Worm (Caenorhabditis elegans) whole organism, L2 larva: ENCODE measurements around the gene atg-13.

Source experiments
- C34F6.9 ChIP-seq: fragments of 150-350 bp; optimal IDR thresholded peaks from 2 replicates; lab custom pipeline; 2014; ENCODE audit warnings: missing biosample characterization, missing genetic modification characterization
- R02D3.7 ChIP-seq: fragments of 150-350 bp; optimal IDR thresholded peaks from 2 replicates; lab custom pipeline; 2014; ENCODE audit warnings: missing biosample characterization, missing genetic modification characterization
- alr-1 ChIP-seq: fragments of 150-350 bp; optimal IDR thresholded peaks from 2 replicates; lab custom pipeline; 2014; ENCODE audit warnings: missing biosample characterization, missing genetic modification characterization
- aly-2 ChIP-seq: fragments of 150-350 bp; optimal IDR thresholded peaks from 2 replicates; lab custom pipeline; 2014; ENCODE audit warnings: missing biosample characterization, missing genetic modification characterization
- ama-1 ChIP-seq: fragments of 150-350 bp; optimal IDR thresholded peaks from 2 replicates; lab custom pipeline; 2018; ENCODE audit warnings: inconsistent platforms
- blmp-1 ChIP-seq: sonication (generic microtip); optimal IDR thresholded peaks from 2 replicates; lab custom pipeline; 2017; ENCODE audit warnings: missing genetic modification characterization, mild to moderate bottlenecking, missing compliant biosample characterization, antibody characterized with exemption, moderate library complexity; ENCODE audit not compliant: insufficient read depth
- ceh-82 ChIP-seq: fragments of 150-350 bp; optimal IDR thresholded peaks from 2 replicates; lab custom pipeline; 2014; ENCODE audit warnings: missing biosample characterization, missing genetic modification characterization
- crh-2 ChIP-seq: sonication (generic microtip); optimal IDR thresholded peaks from 2 replicates; lab custom pipeline; 2017; ENCODE audit warnings: missing biosample characterization, missing genetic modification characterization
- dmd-4 ChIP-seq: sonication (generic microtip); optimal IDR thresholded peaks from 2 replicates; lab custom pipeline; 2017; ENCODE audit warnings: missing biosample characterization, missing genetic modification characterization
- elt-3 ChIP-seq: sonication (generic microtip); optimal IDR thresholded peaks from 2 replicates; lab custom pipeline; 2017; ENCODE audit warnings: missing biosample characterization, missing genetic modification characterization
- fos-1 ChIP-seq: fragments of 150-350 bp; optimal IDR thresholded peaks from 2 replicates; lab custom pipeline; 2014; ENCODE audit warnings: missing biosample characterization, missing genetic modification characterization
- lin-11 ChIP-seq: fragments of 150-350 bp; sonication (generic microtip); optimal IDR thresholded peaks from 2 replicates; lab custom pipeline; 2014; ENCODE audit warnings: missing biosample characterization, missing genetic modification characterization, inconsistent platforms, mixed read lengths
- lsy-2 ChIP-seq, 2 experiments: fragments of 150-350 bp in 1 of 2; sonication (generic microtip) in 1 of 2; optimal IDR thresholded peaks; 2 replicates each; lab custom pipeline; 2014 to 2017; ENCODE audit warnings: missing biosample characterization in 2 of 2, missing genetic modification characterization in 2 of 2
- mab-5 ChIP-seq: fragments of 150-350 bp; optimal IDR thresholded peaks from 2 replicates; lab custom pipeline; 2014; ENCODE audit warnings: missing biosample characterization, missing genetic modification characterization
- mbf-1 ChIP-seq: sonication (generic microtip); optimal IDR thresholded peaks from 2 replicates; lab custom pipeline; 2017; ENCODE audit warnings: missing biosample characterization, missing genetic modification characterization
- mdl-1 ChIP-seq, 2 experiments: fragments of 150-350 bp in 1 of 2; sonication (generic microtip) in 1 of 2; optimal IDR thresholded peaks; 2 replicates each; lab custom pipeline; 2017; ENCODE audit warnings: missing biosample characterization in 2 of 2, missing genetic modification characterization in 2 of 2
- nhr-10 ChIP-seq: sonication (generic microtip); optimal IDR thresholded peaks from 2 replicates; lab custom pipeline; 2017; ENCODE audit warnings: missing biosample characterization, missing genetic modification characterization
- nhr-11 ChIP-seq: fragments of 150-350 bp; optimal IDR thresholded peaks from 2 replicates; lab custom pipeline; 2014; ENCODE audit warnings: missing biosample characterization, missing genetic modification characterization
- nhr-12 ChIP-seq: fragments of 150-350 bp; optimal IDR thresholded peaks from 2 replicates; lab custom pipeline; 2014; ENCODE audit warnings: missing biosample characterization, missing genetic modification characterization
- nhr-21 ChIP-seq: fragments of 150-350 bp; optimal IDR thresholded peaks from 2 replicates; lab custom pipeline; 2014; ENCODE audit warnings: missing biosample characterization, missing genetic modification characterization
- nhr-23 ChIP-seq: fragments of 150-350 bp; optimal IDR thresholded peaks from 2 replicates; lab custom pipeline; 2014; ENCODE audit warnings: missing biosample characterization, missing genetic modification reagents, missing genetic modification characterization
- nhr-237 ChIP-seq: fragments of 150-350 bp; optimal IDR thresholded peaks from 2 replicates; lab custom pipeline; 2014; ENCODE audit warnings: missing biosample characterization, missing genetic modification characterization
- nhr-6 ChIP-seq: fragments of 150-350 bp; optimal IDR thresholded peaks from 2 replicates; lab custom pipeline; 2014; ENCODE audit warnings: missing biosample characterization, missing genetic modification characterization
- nhr-77 ChIP-seq: fragments of 150-350 bp; optimal IDR thresholded peaks from 2 replicates; lab custom pipeline; 2014; ENCODE audit warnings: missing biosample characterization, missing genetic modification characterization
- peb-1 ChIP-seq: fragments of 150-350 bp; optimal IDR thresholded peaks from 2 replicates; lab custom pipeline; 2014; ENCODE audit warnings: missing biosample characterization, missing genetic modification characterization
- sem-4 ChIP-seq: fragments of 150-350 bp; optimal IDR thresholded peaks from 2 replicates; lab custom pipeline; 2014; ENCODE audit warnings: missing biosample characterization, missing genetic modification reagents, missing genetic modification characterization
- skn-1 ChIP-seq: sonication (generic microtip); optimal IDR thresholded peaks from 2 replicates; lab custom pipeline; 2017; ENCODE audit warnings: missing biosample characterization, missing genetic modification characterization
- sma-3 ChIP-seq: sonication (generic microtip); optimal IDR thresholded peaks from 2 replicates; lab custom pipeline; 2016; ENCODE audit warnings: missing genetic modification reagents, missing genetic modification characterization, missing compliant biosample characterization
- sma-9 ChIP-seq, 2 experiments: fragments of 150-350 bp in 1 of 2; sonication (generic microtip) in 1 of 2; optimal IDR thresholded peaks; 2 replicates each; lab custom pipeline; 2014 to 2016; ENCODE audit warnings: missing genetic modification characterization in 2 of 2, mild to moderate bottlenecking in 1 of 2, missing biosample characterization in 1 of 2, missing compliant biosample characterization in 1 of 2, missing genetic modification reagents in 1 of 2, moderate library complexity in 1 of 2
- unc-39 ChIP-seq: fragments of 150-350 bp; optimal IDR thresholded peaks from 2 replicates; lab custom pipeline; 2014; ENCODE audit warnings: missing biosample characterization, missing genetic modification characterization
- unc-55 ChIP-seq: fragments of 150-350 bp; sonication (generic microtip); optimal IDR thresholded peaks from 3 replicates; lab custom pipeline; 2014; ENCODE audit warnings: missing biosample characterization, missing genetic modification reagents, missing genetic modification characterization
- unc-62 ChIP-seq: fragments of 150-350 bp; optimal IDR thresholded peaks from 2 replicates; lab custom pipeline; 2014; ENCODE audit warnings: missing biosample characterization, missing genetic modification reagents, missing genetic modification characterization
- ztf-1 ChIP-seq: fragments of 200-800 bp; sonication (Bioruptor generic); conservative IDR thresholded peaks from 2 replicates; pipeline ENCODE4 v1.3.6; 2022; ENCODE audit warnings: missing genetic modification characterization, missing compliant biosample characterization
- ztf-11 ChIP-seq: sonication (generic microtip); optimal IDR thresholded peaks from 2 replicates; lab custom pipeline; 2017; ENCODE audit warnings: missing biosample characterization, missing genetic modification characterization
- ztf-4 ChIP-seq: fragments of 150-350 bp; optimal IDR thresholded peaks from 2 replicates; lab custom pipeline; 2014; ENCODE audit warnings: missing biosample characterization, missing genetic modification characterization

Gene atg-13

DNA sequence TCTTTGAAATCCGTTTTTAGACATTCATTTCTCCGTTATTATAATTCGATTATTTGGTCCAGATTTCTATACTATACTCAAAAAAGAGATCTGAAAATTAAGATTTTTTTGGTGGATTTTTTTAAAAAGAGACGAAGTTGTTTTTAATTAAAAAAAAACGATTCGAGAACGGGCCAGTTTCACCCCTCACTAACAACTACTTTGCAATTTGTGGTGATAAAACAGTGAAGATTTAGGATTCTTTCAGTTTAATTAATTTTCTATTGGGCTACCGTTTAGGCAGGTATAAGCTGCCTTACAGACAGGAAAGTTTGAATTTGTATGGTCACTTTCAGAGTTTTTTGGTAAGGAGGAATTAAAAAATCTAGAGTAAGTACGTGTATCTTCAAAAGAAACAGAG lies 43.1 kb upstream of the atg-13 start, which contains the start of gene unc-36:
Gene unc-36 (minus strand): TSS at position 101 of the 400 bp plus-strand sequence.
- TF ChIP-seq nhr-237 (tag; lab: Kevin White, UChicago) (no peak), ceh-82 (tag; lab: Kevin White, UChicago) (no peak), ama-1 (lab: Kevin White, UChicago) (no peak), ztf-1 (GFP tag; lab: Robert Waterston, UW) (no peak), nhr-6 (tag; lab: Kevin White, UChicago) (no peak), sma-9 (GFP tag; optimal IDR thresholded peaks at IDR 0.05; lab: Kevin White, UChicago) (no peak), sma-9 (tag; optimal IDR thresholded peaks at IDR 0.05; lab: Kevin White, UChicago) (no peak)

ce11 chrIII:8199060-8199459 lies 41.1 kb upstream of the atg-13 start:
- no peak for TF ChIP-seq unc-39 (tag; lab: Kevin White, UChicago)
- no peak for TF ChIP-seq lsy-2 (tag; optimal IDR thresholded peaks at IDR 0.05; lab: Kevin White, UChicago)
- TF ChIP-seq mbf-1: no peak
- TF ChIP-seq nhr-21 (tag; lab: Kevin White, UChicago): no peak
- no peak for TF ChIP-seq ztf-4 (tag; lab: Kevin White, UChicago)
- no peak for TF ChIP-seq fos-1 (tag; lab: Kevin White, UChicago)
- no peak for TF ChIP-seq nhr-11
- no peak for TF ChIP-seq dmd-4
- TF ChIP-seq crh-2 (tag; lab: Kevin White, UChicago): no peak
- TF ChIP-seq sma-3 (GFP tag; lab: Kevin White, UChicago): no peak
- TF ChIP-seq R02D3.7 (tag; lab: Kevin White, UChicago): no peak
- TF ChIP-seq unc-62 (GFP tag; lab: Kevin White, UChicago): no peak
- no peak for TF ChIP-seq nhr-237 (tag; lab: Kevin White, UChicago)
- TF ChIP-seq mab-5: no peak
- no peak for TF ChIP-seq ztf-1 (GFP tag; lab: Robert Waterston, UW)
- no peak for TF ChIP-seq lin-11 (tag; lab: Kevin White, UChicago)
- TF ChIP-seq sem-4: no peak

ce11 chrIII:8191695-8192094 lies 33.7 kb upstream of the atg-13 start, which contains the start of gene C50C3.1:
C50C3.1 (plus strand) TSS chrIII:8191995.
- TF ChIP-seq mab-5 (no peak), crh-2 (tag; lab: Kevin White, UChicago) (no peak), nhr-11 (no peak), elt-3 (tag; lab: Kevin White, UChicago) (no peak), fos-1 (tag; lab: Kevin White, UChicago) (no peak), sma-3 (GFP tag; lab: Kevin White, UChicago) (no peak), alr-1 (tag; lab: Kevin White, UChicago) (no peak), nhr-237 (tag; lab: Kevin White, UChicago) (no peak), nhr-23 (tag; lab: Kevin White, UChicago) (no peak), nhr-10 (tag; lab: Kevin White, UChicago) (no peak), lin-11 (tag; lab: Kevin White, UChicago) (no peak), nhr-77 (tag; lab: Kevin White, UChicago) (no peak), mdl-1 (tag; optimal IDR thresholded peaks at IDR 0.05; lab: Kevin White, UChicago) (no peak), unc-55 (GFP tag; lab: Kevin White, UChicago) (no peak), ztf-11 (tag; lab: Kevin White, UChicago) (no peak), ztf-4 (tag; lab: Kevin White, UChicago) (no peak), peb-1 (tag; lab: Kevin White, UChicago) (no peak)

DNA sequence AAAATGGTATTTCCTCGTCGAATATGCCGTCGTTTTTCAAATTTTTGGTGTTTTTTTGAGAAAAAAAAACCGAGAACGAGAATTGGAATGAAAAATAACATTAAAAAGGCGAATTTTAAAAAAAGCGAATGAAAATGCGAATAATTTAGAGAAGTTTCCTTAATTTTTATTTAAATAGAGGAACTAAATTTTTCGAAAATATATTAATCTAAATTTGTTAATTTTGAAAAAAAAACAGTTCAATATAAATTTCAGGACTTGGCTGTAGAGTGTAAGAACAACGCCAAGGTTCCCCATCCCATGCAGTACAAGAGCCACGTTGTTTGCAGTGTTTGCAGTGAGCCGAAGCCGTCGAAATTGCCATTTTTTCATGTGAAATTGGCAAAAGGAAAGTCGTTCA lies 32.5 kb upstream of the atg-13 start, which contains the start of gene C50C3.19:
Gene C50C3.19 (plus strand): TSS at position 301 of the 400 bp plus-strand sequence.
- TF ChIP-seq alr-1 (tag; lab: Kevin White, UChicago) (no peak), nhr-12 (tag; lab: Kevin White, UChicago) (no peak), C34F6.9 (no peak), blmp-1 (tag; lab: Kevin White, UChicago) (no peak), lin-11 (tag; lab: Kevin White, UChicago) (no peak), nhr-10 (tag; lab: Kevin White, UChicago) (no peak), skn-1 (no peak), mab-5 (no peak), elt-3 (tag; lab: Kevin White, UChicago) (no peak), aly-2 (tag; lab: Kevin White, UChicago) (no peak), dmd-4 (no peak), unc-55 (GFP tag; lab: Kevin White, UChicago) (no peak)
